Fruit fly (Drosophila melanogaster) whole organism, adult: Measurements from ENCODE around the gene CG31321.

Experiments
- CG11617 ChIP-seq: fragments of 200-800 bp; sonication (Bioruptor generic); optimal IDR thresholded peaks from 2 replicates; lab custom pipeline; 2017; ENCODE audit warnings: mild to moderate bottlenecking, missing biosample characterization, missing genetic modification reagents, missing genetic modification characterization
- CG12768 ChIP-seq: fragments of 200-800 bp; sonication (Bioruptor generic); optimal IDR thresholded peaks from 2 replicates; lab custom pipeline; 2017; ENCODE audit warnings: missing biosample characterization, missing genetic modification characterization, mild to moderate bottlenecking, moderate library complexity, missing genetic modification reagents
- CG14711 ChIP-seq: fragments of 200-800 bp; sonication (Bioruptor generic); optimal IDR thresholded peaks from 2 replicates; lab custom pipeline; 2018; ENCODE audit warnings: missing biosample characterization, mild to moderate bottlenecking, missing genetic modification characterization, moderate library complexity
- CG1620 ChIP-seq: fragments of 200-800 bp; sonication (Bioruptor generic); optimal IDR thresholded peaks from 2 replicates; lab custom pipeline; 2016; ENCODE audit warnings: missing biosample characterization, missing genetic modification characterization
- CG33017 ChIP-seq: fragments of 200-800 bp; sonication (Bioruptor generic); optimal IDR thresholded peaks from 2 replicates; lab custom pipeline; 2018; ENCODE audit warnings: missing biosample characterization, mild to moderate bottlenecking, missing genetic modification characterization, moderate library complexity
- CG7045 ChIP-seq: fragments of 200-800 bp; sonication (Bioruptor generic); optimal IDR thresholded peaks from 2 replicates; lab custom pipeline; 2017; ENCODE audit warnings: missing biosample characterization, mild to moderate bottlenecking, missing genetic modification characterization
- CG7101 ChIP-seq: fragments of 200-800 bp; sonication (Bioruptor generic); optimal IDR thresholded peaks from 2 replicates; lab custom pipeline; 2018; ENCODE audit warnings: missing biosample characterization, mild to moderate bottlenecking, missing genetic modification characterization, moderate library complexity
- bab1 ChIP-seq: fragments of 200-800 bp; sonication (Bioruptor generic); optimal IDR thresholded peaks from 3 replicates; lab custom pipeline; 2019; ENCODE audit warnings: missing biosample characterization, mild to moderate bottlenecking, missing genetic modification characterization, moderate library complexity
- cic ChIP-seq: fragments of 200-800 bp; sonication (Bioruptor generic); optimal IDR thresholded peaks from 2 replicates; lab custom pipeline; 2017; ENCODE audit warnings: missing biosample characterization, mild to moderate bottlenecking, missing genetic modification characterization, moderate library complexity
- pad ChIP-seq: fragments of 200-800 bp; sonication (Bioruptor generic); optimal IDR thresholded peaks from 3 replicates; lab custom pipeline; 2017; ENCODE audit warnings: missing biosample characterization, missing genetic modification characterization, mild to moderate bottlenecking, moderate library complexity, missing genetic modification reagents

dm6 chr3R:14314554-14314953, 4.4 kb downstream of the CG31321 start, which contains the start of gene Crz:
- TF ChIP-seq CG7101 (no peak), CG7045 (GFP tag; lab: Kevin White, UChicago) (no peak), CG12768 (GFP tag; lab: Kevin White, UChicago) (no peak), cic (no peak), CG1620 (GFP tag; lab: Kevin White, UChicago) (no peak), CG11617 (no peak), CG14711 (tag; lab: Kevin White, UChicago) (no peak), CG33017 (tag; lab: Kevin White, UChicago) (no peak), bab1 (GFP tag; lab: Kevin White, UChicago) (no peak), pad (GFP tag; lab: Kevin White, UChicago) (no peak)
